Worm (Caenorhabditis elegans) whole organism, young adult: ENCODE results near the gene ptp-5.1.

Experiments used
- B0035.1 ChIP-seq: sonication (generic microtip); optimal IDR thresholded peaks from 2 replicates; lab custom pipeline; 2016; ENCODE audit warnings: missing genetic modification characterization, mild to moderate bottlenecking, missing compliant biosample characterization, missing genotype, missing genetic modification reagents
- F39B2.1 ChIP-seq: fragments of 200-800 bp; sonication (Bioruptor generic); IDR thresholded peaks from 2 replicates; pipeline ENCODE4 v1.3.6; 2022; ENCODE audit warnings: missing genetic modification reagents, missing genetic modification characterization, missing compliant biosample characterization
- K12H6.12 ChIP-seq: fragments of 200-800 bp; sonication (Bioruptor generic); optimal IDR thresholded peaks from 2 replicates; lab custom pipeline; 2018; ENCODE audit warnings: mild to moderate bottlenecking, missing genetic modification characterization, missing compliant biosample characterization
- hsf-1 ChIP-seq: fragments of 200-800 bp; sonication (Bioruptor generic); IDR thresholded peaks from 2 replicates; pipeline ENCODE4 v1.3.6; 2022; ENCODE audit warnings: missing genetic modification reagents, missing genetic modification characterization, missing compliant biosample characterization
- nhr-90 ChIP-seq: sonication (generic microtip); optimal IDR thresholded peaks from 2 replicates; lab custom pipeline; 2016; ENCODE audit warnings: missing genotype, mild to moderate bottlenecking, missing genetic modification characterization, missing compliant biosample characterization
- pha-4 ChIP-seq: fragments of 150-350 bp; sonication (generic microtip); optimal IDR thresholded peaks from 2 replicates; lab custom pipeline; 2014; ENCODE audit warnings: missing biosample characterization, missing genetic modification reagents, missing genetic modification characterization
- snpc-4 ChIP-seq, 5 experiments: fragments of 150-350 bp in 1 of 5; sonication (generic microtip) in 4 of 5; optimal IDR thresholded peaks; 2 replicates each; lab custom pipeline; 2014 to 2018; ENCODE audit warnings: missing genetic modification characterization in 5 of 5, missing biosample characterization in 3 of 5, antibody characterized with exemption in 2 of 5, mild to moderate bottlenecking in 2 of 5, missing compliant biosample characterization in 2 of 5, missing genotype in 2 of 5, moderate library complexity in 2 of 5, missing genetic modification reagents in 1 of 5
- xnd-1 ChIP-seq: sonication (generic microtip); optimal IDR thresholded peaks from 2 replicates; lab custom pipeline; 2016; ENCODE audit warnings: missing genotype, missing genetic modification reagents, missing genetic modification characterization, missing compliant biosample characterization
- ztf-26 ChIP-seq: sonication (generic microtip); optimal IDR thresholded peaks from 2 replicates; lab custom pipeline; 2017; ENCODE audit warnings: missing genetic modification characterization, missing compliant biosample characterization

ce11 chrIV:5209390-5209789 lies 43.3 kb downstream of the ptp-5.1 start, which contains the start of the genes Y59E9AL.36 and nbet-1:
- TF ChIP-seq hsf-1 (GFP tag; lab: Robert Waterston, UW) (no peak), nhr-90 (no peak), xnd-1 (tag; lab: Kevin White, UChicago) (no peak), snpc-4 (GFP tag; optimal IDR thresholded peaks at IDR 0.05; lab: Kevin White, UChicago) (peak; percentile 75), snpc-4 (tag; optimal IDR thresholded peaks at IDR 0.05; lab: Kevin White, UChicago) (peak in 3 of 4 experiments; percentile 90 to 92 (median 92)), F39B2.1 (GFP tag; lab: Robert Waterston, UW) (no peak), ztf-26 (tag; lab: Kevin White, UChicago) (no peak), B0035.1 (tag; lab: Kevin White, UChicago) (no peak), K12H6.12 (tag; lab: Kevin White, UChicago) (peak; percentile 36), pha-4 (no peak)
